Fruit fly (Drosophila melanogaster) whole organism, embryonic: Measurements from ENCODE around the gene CG31077.

Experiments used
- ATbp ChIP-seq: fragments of 200-800 bp; sonication (Bioruptor generic); optimal IDR thresholded peaks from 2 replicates; lab custom pipeline; 2017; ENCODE audit warnings: missing biosample characterization, mild to moderate bottlenecking, missing genetic modification characterization, missing genetic modification reagents
- Aef1 ChIP-seq: fragments of 200-800 bp; sonication (Bioruptor generic); IDR thresholded peaks from 3 replicates; pipeline ENCODE4 v1.3.6; 2022; ENCODE audit warnings: missing biosample characterization, missing genetic modification characterization
- Awh ChIP-seq: fragments of 200-800 bp; sonication (Bioruptor generic); IDR thresholded peaks from 2 replicates; pipeline ENCODE4, ENCODE4 v1.3.6; 2022; ENCODE audit warnings: missing biosample characterization, missing genetic modification characterization
- CG11695 ChIP-seq: fragments of 200-800 bp; sonication (Bioruptor generic); IDR thresholded peaks from 3 replicates; pipeline ENCODE4 v1.3.6; 2022; ENCODE audit warnings: missing biosample characterization, missing genetic modification characterization
- CG12236 ChIP-seq: fragments of 200-800 bp; sonication (Bioruptor generic); optimal IDR thresholded peaks from 2 replicates; lab custom pipeline; 2016; ENCODE audit warnings: missing biosample characterization, missing genetic modification characterization
- CG12659 ChIP-seq: fragments of 200-800 bp; sonication (Bioruptor generic); optimal IDR thresholded peaks from 3 replicates; lab custom pipeline; 2017; ENCODE audit warnings: mild to moderate bottlenecking, missing biosample characterization, missing genetic modification reagents, missing genetic modification characterization
- CG13424 ChIP-seq: fragments of 200-800 bp; sonication (Bioruptor generic); optimal IDR thresholded peaks from 2 replicates; lab custom pipeline; 2019; ENCODE audit warnings: missing biosample characterization, mild to moderate bottlenecking, missing genetic modification characterization, moderate library complexity
- CG14014 ChIP-seq: fragments of 200-800 bp; sonication (Bioruptor generic); IDR thresholded peaks from 2 replicates; pipeline ENCODE4 v1.3.6; 2022; ENCODE audit warnings: missing biosample characterization, missing genetic modification characterization
- CG1529 ChIP-seq: fragments of 200-800 bp; sonication (Bioruptor generic); optimal IDR thresholded peaks from 3 replicates; lab custom pipeline; 2018; ENCODE audit warnings: missing biosample characterization, missing genetic modification characterization
- CG15479 ChIP-seq: fragments of 200-800 bp; sonication (Bioruptor generic); optimal IDR thresholded peaks from 3 replicates; lab custom pipeline; 2019; ENCODE audit warnings: missing biosample characterization, mild to moderate bottlenecking, missing genetic modification characterization, moderate library complexity
- CG17829 ChIP-seq: fragments of 200-800 bp; optimal IDR thresholded peaks from 2 replicates; lab custom pipeline; 2019; ENCODE audit warnings: missing biosample characterization, mild to moderate bottlenecking, missing genetic modification characterization, moderate library complexity
- CG17912 ChIP-seq: fragments of 200-800 bp; sonication (Bioruptor generic); optimal IDR thresholded peaks from 2 replicates; lab custom pipeline; 2018; ENCODE audit warnings: missing biosample characterization, mild to moderate bottlenecking, missing genetic modification characterization
- CG1792 ChIP-seq: fragments of 200-800 bp; sonication (Bioruptor generic); optimal IDR thresholded peaks from 2 replicates; lab custom pipeline; 2016; ENCODE audit warnings: missing biosample characterization, missing genetic modification characterization
- CG1832 ChIP-seq: fragments of 200-800 bp; sonication (Bioruptor generic); optimal IDR thresholded peaks from 2 replicates; lab custom pipeline; 2017; ENCODE audit warnings: missing biosample characterization, mild to moderate bottlenecking, missing genetic modification characterization, inconsistent platforms
- CG18476 ChIP-seq: fragments of 200-800 bp; sonication (Bioruptor generic); optimal IDR thresholded peaks from 2 replicates; lab custom pipeline; 2016; ENCODE audit warnings: missing biosample characterization, mild to moderate bottlenecking, missing genetic modification characterization
- CG31441 ChIP-seq: fragments of 200-800 bp; sonication (Bioruptor generic); IDR thresholded peaks from 2 replicates; pipeline ENCODE4 v1.3.6; 2022; ENCODE audit warnings: missing biosample characterization, missing genetic modification characterization
- CG3726 ChIP-seq: fragments of 200-800 bp; sonication (Bioruptor generic); IDR thresholded peaks from 3 replicates; pipeline ENCODE4, ENCODE4 v1.3.6; 2022; ENCODE audit warnings: missing biosample characterization, missing genetic modification characterization
- CG43689 ChIP-seq: fragments of 200-800 bp; sonication (Bioruptor generic); IDR thresholded peaks from 2 replicates; pipeline ENCODE4 v1.3.6; 2022; ENCODE audit warnings: missing biosample characterization, missing genetic modification characterization
- CG4730 ChIP-seq: fragments of 200-800 bp; sonication (Bioruptor generic); IDR thresholded peaks from 2 replicates; pipeline ENCODE4 v1.3.6; 2022; ENCODE audit warnings: missing biosample characterization, missing genetic modification characterization
- CG6175 ChIP-seq: fragments of 200-800 bp; sonication (Bioruptor generic); IDR thresholded peaks from 3 replicates; pipeline ENCODE4 v1.3.6; 2022; ENCODE audit warnings: missing biosample characterization, missing genetic modification characterization
- CG7839 ChIP-seq: fragments of 200-800 bp; sonication (Bioruptor generic); optimal IDR thresholded peaks from 3 replicates; lab custom pipeline; 2018; ENCODE audit warnings: missing biosample characterization, mild to moderate bottlenecking, missing genetic modification characterization, moderate library complexity
- CG9437 ChIP-seq: fragments of 200-800 bp; sonication (Bioruptor generic); optimal IDR thresholded peaks from 2 replicates; lab custom pipeline; 2018; ENCODE audit warnings: missing biosample characterization, mild to moderate bottlenecking, missing genetic modification characterization
- E2f1 ChIP-seq: fragments of 200-800 bp; sonication (Bioruptor generic); IDR thresholded peaks from 2 replicates; pipeline ENCODE4 v1.3.6; 2022; ENCODE audit warnings: missing biosample characterization, missing genetic modification characterization
- Hey ChIP-seq: fragments of 200-800 bp; sonication (Bioruptor generic); optimal IDR thresholded peaks from 3 replicates; lab custom pipeline; 2018; ENCODE audit warnings: missing biosample characterization, mild to moderate bottlenecking, missing genetic modification characterization
- Jarid2 ChIP-seq: fragments of 200-800 bp; sonication (Bioruptor generic); optimal IDR thresholded peaks from 3 replicates; lab custom pipeline; 2017; ENCODE audit warnings: mild to moderate bottlenecking, missing biosample characterization, missing genetic modification reagents, missing genetic modification characterization
- Nf-YA ChIP-seq: fragments of 200-800 bp; sonication (Bioruptor generic); IDR thresholded peaks from 2 replicates; pipeline ENCODE4 v1.3.6; 2022; ENCODE audit warnings: missing biosample characterization, missing genetic modification characterization
- Nf-YC ChIP-seq: fragments of 200-800 bp; optimal IDR thresholded peaks from 3 replicates; lab custom pipeline; 2019; ENCODE audit warnings: missing biosample characterization, mild to moderate bottlenecking, missing genetic modification characterization, moderate library complexity
- NfI ChIP-seq: fragments of 200-800 bp; sonication (Bioruptor generic); optimal IDR thresholded peaks from 3 replicates; lab custom pipeline; 2018; ENCODE audit warnings: missing biosample characterization, mild to moderate bottlenecking, missing genetic modification characterization, moderate library complexity
- Ptx1 ChIP-seq: fragments of 200-800 bp; sonication (Bioruptor generic); IDR thresholded peaks from 2 replicates; pipeline ENCODE4 v1.3.6; 2022; ENCODE audit warnings: missing biosample characterization, missing genetic modification characterization
- Usf ChIP-seq: fragments of 200-800 bp; sonication (Bioruptor generic); optimal IDR thresholded peaks from 2 replicates; lab custom pipeline; 2017; ENCODE audit warnings: missing genotype, missing biosample characterization, missing genetic modification characterization
- Xrp1 ChIP-seq: fragments of 200-800 bp; sonication (Bioruptor generic); IDR thresholded peaks from 2 replicates; pipeline ENCODE4 v1.3.6; 2022; ENCODE audit warnings: missing biosample characterization, missing genetic modification characterization
- cwo ChIP-seq: fragments of 200-800 bp; sonication (Bioruptor generic); optimal IDR thresholded peaks from 3 replicates; lab custom pipeline; 2017; ENCODE audit warnings: missing biosample characterization, missing genetic modification characterization, mild to moderate bottlenecking, moderate library complexity, missing genetic modification reagents
- knrl ChIP-seq: fragments of 200-800 bp; sonication (Bioruptor generic); IDR thresholded peaks from 3 replicates; pipeline ENCODE4 v1.3.6; 2022; ENCODE audit warnings: missing biosample characterization, missing genetic modification characterization; ENCODE audit not compliant: partially characterized antibody
- lilli ChIP-seq: fragments of 200-800 bp; sonication (Bioruptor generic); optimal IDR thresholded peaks from 3 replicates; lab custom pipeline; 2016; ENCODE audit warnings: missing biosample characterization, missing genetic modification characterization
- lola ChIP-seq, 3 experiments: fragments of >200 bp in 2 of 3; fragments of 200-800 bp in 1 of 3; sonication (Bioruptor generic) in 1 of 3; optimal IDR thresholded peaks; 2 replicates each; lab custom pipeline; 2017 to 2019; ENCODE audit warnings: missing biosample characterization in 3 of 3, missing genetic modification characterization in 3 of 3, mild to moderate bottlenecking in 1 of 3, moderate library complexity in 1 of 3
- nmo ChIP-seq: fragments of 200-800 bp; sonication (Bioruptor generic); optimal IDR thresholded peaks from 2 replicates; lab custom pipeline; 2018; ENCODE audit warnings: missing biosample characterization, mild to moderate bottlenecking, missing genetic modification characterization, moderate library complexity
- org-1 ChIP-seq: fragments of 200-800 bp; sonication (Bioruptor generic); optimal IDR thresholded peaks from 2 replicates; lab custom pipeline; 2017; ENCODE audit warnings: missing biosample characterization, missing genetic modification characterization
- peb ChIP-seq: fragments of 200-800 bp; sonication (Bioruptor generic); IDR thresholded peaks from 2 replicates; pipeline ENCODE4 v1.3.6; 2022; ENCODE audit warnings: missing biosample characterization, missing genetic modification characterization
- pita ChIP-seq: fragments of 200-800 bp; sonication (Bioruptor generic); optimal IDR thresholded peaks from 2 replicates; lab custom pipeline; 2017; ENCODE audit warnings: missing biosample characterization, mild to moderate bottlenecking, missing genetic modification characterization
- pnt ChIP-seq: fragments of 200-800 bp; sonication (Bioruptor generic); optimal IDR thresholded peaks from 3 replicates; lab custom pipeline; 2016; ENCODE audit warnings: missing biosample characterization, missing genetic modification characterization
- prd ChIP-seq, 3 experiments: fragments of >200 bp in 2 of 3; fragments of 200-800 bp in 1 of 3; sonication (Bioruptor generic) in 1 of 3; optimal IDR thresholded peaks in 2 of 3; IDR thresholded peaks in 1 of 3; 2 replicates in 2 of 3; 3 replicates in 1 of 3; pipeline versions ENCODE4 v1.3.6 to Lab custom; 2017 to 2022; ENCODE audit warnings: missing biosample characterization in 1 of 3, missing genetic modification characterization in 1 of 3
- ranshi ChIP-seq: fragments of 200-800 bp; sonication (Bioruptor generic); IDR thresholded peaks from 2 replicates; pipeline ENCODE4 v1.3.6; 2022; ENCODE audit warnings: missing biosample characterization, missing genetic modification characterization
- sd ChIP-seq: fragments of 200-800 bp; sonication (Bioruptor generic); optimal IDR thresholded peaks from 3 replicates; lab custom pipeline; 2018; ENCODE audit warnings: missing biosample characterization, mild to moderate bottlenecking, missing genetic modification characterization, moderate library complexity
- sisA ChIP-seq: fragments of 200-800 bp; sonication (Bioruptor generic); IDR thresholded peaks from 2 replicates; pipeline ENCODE4 v1.3.6; 2022; ENCODE audit warnings: missing biosample characterization, missing genetic modification characterization
- trh ChIP-seq: fragments of 200-800 bp; sonication (Bioruptor generic); optimal IDR thresholded peaks from 2 replicates; lab custom pipeline; 2016; ENCODE audit warnings: missing biosample characterization, missing genetic modification characterization
- unpg ChIP-seq: fragments of 200-800 bp; sonication (Bioruptor generic); optimal IDR thresholded peaks from 3 replicates; lab custom pipeline; 2018; ENCODE audit warnings: missing biosample characterization, mild to moderate bottlenecking, missing genetic modification characterization, moderate library complexity
- yki ChIP-seq: fragments of >200 bp; optimal IDR thresholded peaks from 3 replicates; lab custom pipeline; 2018
- zfh1 ChIP-seq: fragments of 200-800 bp; sonication (Bioruptor generic); IDR thresholded peaks from 3 replicates; pipeline ENCODE4 v1.3.6; 2022; ENCODE audit warnings: missing biosample characterization, missing genetic modification characterization

CG31077 gene

DNA sequence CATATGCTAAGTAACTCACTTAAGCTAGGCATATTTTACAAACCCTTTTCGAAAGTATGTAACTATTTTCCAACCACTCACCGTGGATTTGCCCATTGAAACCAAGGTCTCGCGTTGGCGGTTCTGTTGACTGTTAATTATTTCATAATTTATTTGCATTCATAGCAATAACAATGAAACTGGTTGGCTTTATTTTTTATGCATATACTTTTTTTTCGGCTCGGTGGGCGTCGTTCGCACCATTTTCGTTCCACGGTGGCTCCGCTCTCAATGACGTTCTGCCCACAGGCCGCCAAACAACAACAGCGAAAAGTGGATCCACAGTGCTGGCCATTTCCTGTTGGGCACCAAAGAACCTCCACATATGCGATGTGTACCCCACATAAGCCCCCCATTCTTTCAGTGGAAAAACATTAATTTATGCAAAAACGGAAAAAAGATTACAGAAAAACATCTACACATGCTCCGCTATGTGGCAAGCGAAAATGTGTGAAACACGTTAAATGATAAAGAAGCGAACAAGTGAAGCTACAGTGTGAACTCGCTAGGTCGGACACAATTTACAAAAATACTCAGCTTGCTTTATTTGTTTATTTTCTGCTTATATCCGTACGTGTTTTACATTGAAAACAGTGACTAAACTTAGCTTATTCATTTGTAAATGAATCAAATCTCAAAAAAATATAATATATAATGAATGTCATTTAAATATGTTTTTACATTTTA, 31.8 kb upstream of the CG31077 start (continued):
- TF ChIP-seq Nf-YA (GFP tag; lab: Robert Waterston, UW) (peak; percentile 6; the same call in 1 of the 2 replicates), Usf (GFP tag; lab: Kevin White, UChicago) (no peak), lilli (GFP tag; lab: Kevin White, UChicago) (no peak), Aef1 (GFP tag; lab: Robert Waterston, UW) (peak; percentile 40), peb (GFP tag; lab: Robert Waterston, UW) (0 out of 2 replicates have a peak, but pooled peaks have one; percentile 14), ranshi (peak; percentile 32; the same call in 1 of the 2 replicates), CG1832 (GFP tag; lab: Kevin White, UChicago) (no peak), CG9437 (GFP tag; lab: Kevin White, UChicago) (peak; percentile 12), Nf-YC (tag; lab: Kevin White, UChicago) (peak; percentile 31), org-1 (no peak), CG11695 (no peak; the same call in 2 of the 3 replicates), Hey (tag; lab: Kevin White, UChicago) (no peak), CG18476 (GFP tag; lab: Kevin White, UChicago) (no peak), zfh1 (GFP tag; lab: Robert Waterston, UW) (peak; percentile 51; the same call in 1 of the 3 replicates), pnt (no peak), knrl (GFP tag; lab: Robert Waterston, UW) (no peak), CG43689 (GFP tag; lab: Robert Waterston, UW) (no peak), CG17829 (tag; lab: Kevin White, UChicago) (no peak), ATbp (GFP tag; lab: Kevin White, UChicago) (no peak), CG13424 (peak; percentile 52), CG4730 (GFP tag; lab: Robert Waterston, UW) (0 out of 2 replicates have a peak, but pooled peaks have one; percentile 22), CG15479 (GFP tag; lab: Kevin White, UChicago) (no peak), CG1529 (GFP tag; lab: Kevin White, UChicago) (no peak), nmo (GFP tag; lab: Kevin White, UChicago) (peak; percentile 35), CG14014 (GFP tag; lab: Robert Waterston, UW) (no peak), Jarid2 (GFP tag; lab: Kevin White, UChicago) (no peak), unpg (GFP tag; lab: Kevin White, UChicago) (peak; percentile 24), CG7839 (tag; lab: Kevin White, UChicago) (peak; percentile 43), CG6175 (GFP tag; lab: Robert Waterston, UW) (peak; percentile 58; the same call in 1 of the 3 replicates), yki (lab: Kevin White, UChicago) (no peak), cwo (GFP tag; lab: Kevin White, UChicago) (no peak), prd (optimal IDR thresholded peaks at IDR 0.05; lab: Kevin White, UChicago) (no peak), prd (GFP tag; IDR thresholded peaks at IDR 0.05; lab: Robert Waterston, UW) (peak; percentile 47; the same call in 2 of the 3 replicates), Xrp1 (peak; percentile 40; the same call in 1 of the 2 replicates), Ptx1 (GFP tag; lab: Robert Waterston, UW) (peak; percentile 53), Awh (GFP tag; lab: Robert Waterston, UW) (no peak), sisA (GFP tag; lab: Robert Waterston, UW) (peak; percentile 24; the same call in 1 of the 2 replicates), CG12236 (no peak), CG31441 (GFP tag; lab: Robert Waterston, UW) (0 out of 2 replicates have a peak, but pooled peaks have one; percentile 7), CG12659 (GFP tag; lab: Kevin White, UChicago) (peak; percentile 31), CG3726 (GFP tag; lab: Robert Waterston, UW) (0 out of 3 replicates have a peak, but pooled peaks have one; percentile 24), sd (peak; percentile 3), CG1792 (GFP tag; lab: Kevin White, UChicago) (no peak), pita (GFP tag; lab: Kevin White, UChicago) (no peak), CG17912 (GFP tag; lab: Kevin White, UChicago) (no peak), lola (GFP tag; optimal IDR thresholded peaks at IDR 0.05; lab: Kevin White, UChicago) (no peak), NfI (GFP tag; lab: Kevin White, UChicago) (no peak), trh (GFP tag; lab: Kevin White, UChicago) (no peak), E2f1 (GFP tag; lab: Robert Waterston, UW) (0 out of 2 replicates have a peak, but pooled peaks have one; percentile 10)
